Fruit fly (Drosophila melanogaster): ENCODE results near the gene Taf13.

The Taf13 gene

dm6 chr2L:20120388-20121232, 27.0 kb upstream of the Taf13 start (continued):
- TF ChIP-seq Dad (GFP tag; optimal IDR thresholded peaks at IDR 0.05) (peak; percentile 58), pfk (GFP tag; optimal IDR thresholded peaks at IDR 0.05) (peak; percentile 45), CTCF (GFP tag; optimal IDR thresholded peaks at IDR 0.05) (peak; percentile 100), exex (tag; optimal IDR thresholded peaks at IDR 0.05) (no peak), ken (GFP tag; IDR thresholded peaks at IDR 0.05) (peak; percentile 96), CG18764 (GFP tag; optimal IDR thresholded peaks at IDR 0.05) (peak; percentile 82), CG8089 (GFP tag; optimal IDR thresholded peaks at IDR 0.05) (peak; percentile 95), CG12299 (tag; optimal IDR thresholded peaks at IDR 0.05) (peak; percentile 29), nerfin-2 (GFP tag; IDR thresholded peaks at IDR 0.05; ENCODE audit: partially characterized antibody) (peak; percentile 62), CG17912 (GFP tag; optimal IDR thresholded peaks at IDR 0.05) (peak; percentile 92), sc (optimal IDR thresholded peaks at IDR 0.05) (no peak), sc (GFP tag; optimal IDR thresholded peaks at IDR 0.05) (peak; percentile 62), h (optimal IDR thresholded peaks at IDR 0.05) (no peak), CG11560 (tag; IDR thresholded peaks at IDR 0.05) (peak; percentile 90), lbe (GFP tag; optimal IDR thresholded peaks at IDR 0.05) (no peak), HmgZ (tag; optimal IDR thresholded peaks at IDR 0.05) (peak; percentile 66), oc (tag; optimal IDR thresholded peaks at IDR 0.05) (no peak), pho (GFP tag; optimal IDR thresholded peaks at IDR 0.05) (peak; percentile 79), Nf-YA (GFP tag; IDR thresholded peaks at IDR 0.05) (peak; percentile 78), pita (GFP tag; optimal IDR thresholded peaks at IDR 0.05) (peak; percentile 91), vvl (GFP tag; IDR thresholded peaks at IDR 0.05) (peak; percentile 91), ash1 (GFP tag; optimal IDR thresholded peaks at IDR 0.05) (peak; percentile 18), Bteb2 (GFP tag; optimal IDR thresholded peaks at IDR 0.05) (peak; percentile 69), hth (optimal IDR thresholded peaks at IDR 0.05) (no peak), Nf-YC (tag; optimal IDR thresholded peaks at IDR 0.05) (peak; percentile 34), Atf-2 (GFP tag; optimal IDR thresholded peaks at IDR 0.05) (peak; percentile 93), ase (GFP tag; IDR thresholded peaks at IDR 0.05) (peak; percentile 93), NC2β (GFP tag; optimal IDR thresholded peaks at IDR 0.05) (peak; percentile 94), CG6654 (GFP tag; optimal IDR thresholded peaks at IDR 0.05) (peak; percentile 53), CG4854 (GFP tag; optimal IDR thresholded peaks at IDR 0.05) (peak; percentile 62), CG6254 (GFP tag; optimal IDR thresholded peaks at IDR 0.05) (peak; percentile 26), H15 (GFP tag; IDR thresholded peaks at IDR 0.05) (peak; percentile 95), CG4404 (GFP tag; IDR thresholded peaks at IDR 0.05) (peak; percentile 79), Rfx (GFP tag; IDR thresholded peaks at IDR 0.05) (peak; percentile 99), CG8359 (GFP tag; optimal IDR thresholded peaks at IDR 0.05; ENCODE audit: borderline replicate concordance) (no peak), ssp (GFP tag; IDR thresholded peaks at IDR 0.05) (peak; percentile 88), slp2 (GFP tag; optimal IDR thresholded peaks at IDR 0.05) (peak; percentile 90), unpg (GFP tag; optimal IDR thresholded peaks at IDR 0.05) (peak; percentile 72), maf-S (GFP tag; optimal IDR thresholded peaks at IDR 0.05) (peak; percentile 90), Xrp1 (GFP tag; IDR thresholded peaks at IDR 0.05) (peak; percentile 68), CG4730 (GFP tag; IDR thresholded peaks at IDR 0.05) (peak; percentile 93), Six4 (GFP tag; optimal IDR thresholded peaks at IDR 0.05) (peak; percentile 82), Usf (GFP tag; optimal IDR thresholded peaks at IDR 0.05) (peak; percentile 59), CG16863 (GFP tag; optimal IDR thresholded peaks at IDR 0.05) (peak; percentile 92), CG17802 (tag; optimal IDR thresholded peaks at IDR 0.05) (peak; percentile 72), Stat92E (GFP tag; optimal IDR thresholded peaks at IDR 0.05) (no peak), cato (GFP tag; optimal IDR thresholded peaks at IDR 0.05; ENCODE audit: borderline replicate concordance) (peak; percentile 69), Ravus (GFP tag; IDR thresholded peaks at IDR 0.05) (peak; percentile 57), CG17361 (GFP tag; IDR thresholded peaks at IDR 0.05) (peak; percentile 85), Ets65A (GFP tag) (peak; percentile 100), crc (GFP tag; optimal IDR thresholded peaks at IDR 0.05) (peak; percentile 61)
